Worm (Caenorhabditis elegans) whole organism, L1 larva: ENCODE data around the gene C07B5.8.

ENCODE experiments used
- C04F5.9 ChIP-seq: sonication (generic microtip); optimal IDR thresholded peaks from 2 replicates; lab custom pipeline; 2016; ENCODE audit warnings: missing genetic modification characterization, missing compliant biosample characterization
- C34B4.2 ChIP-seq: sonication (generic microtip); optimal IDR thresholded peaks from 2 replicates; lab custom pipeline; 2017; ENCODE audit warnings: mild to moderate bottlenecking, missing genetic modification characterization, missing compliant biosample characterization
- ama-1 ChIP-seq: fragments of 150-350 bp; optimal IDR thresholded peaks from 2 replicates; lab custom pipeline; 2014
- blmp-1 ChIP-seq: fragments of 150-350 bp; optimal IDR thresholded peaks from 2 replicates; lab custom pipeline; 2014; ENCODE audit warnings: missing biosample characterization, missing genetic modification characterization
- ceh-88 ChIP-seq: fragments of 200-800 bp; sonication (Bioruptor generic); IDR thresholded peaks from 2 replicates; pipeline ENCODE4 v1.3.6; 2022; ENCODE audit warnings: missing genetic modification characterization, missing compliant biosample characterization
- ceh-90 ChIP-seq: sonication (generic microtip); optimal IDR thresholded peaks from 2 replicates; lab custom pipeline; 2016; ENCODE audit warnings: missing genetic modification characterization, missing compliant biosample characterization
- ces-1 ChIP-seq: fragments of 150-350 bp; optimal IDR thresholded peaks from 2 replicates; lab custom pipeline; 2014; ENCODE audit warnings: missing biosample characterization, missing genetic modification reagents, missing genetic modification characterization
- dpl-1 ChIP-seq, 3 experiments: fragments of 150-350 bp in 2 of 3; sonication (generic microtip) in 1 of 3; optimal IDR thresholded peaks; 2 replicates each; lab custom pipeline; 2014 to 2017; ENCODE audit warnings: missing biosample characterization in 3 of 3, missing genetic modification characterization in 3 of 3, missing genetic modification reagents in 3 of 3
- dsc-1 ChIP-seq: sonication (generic microtip); optimal IDR thresholded peaks from 2 replicates; lab custom pipeline; 2016; ENCODE audit warnings: mild to moderate bottlenecking, missing genetic modification characterization, missing compliant biosample characterization
- efl-1 ChIP-seq, 4 experiments: fragments of 150-350 bp; optimal IDR thresholded peaks in 3 of 4; peaks in 1 of 4; 1 replicate in 1 of 4; 2 replicates in 3 of 4; lab custom pipeline; 2014; ENCODE audit warnings: missing biosample characterization in 2 of 4, missing genetic modification characterization in 2 of 4, missing genetic modification reagents in 2 of 4
- efl-3 ChIP-seq: fragments of 200-800 bp; sonication (Bioruptor generic); optimal IDR thresholded peaks from 2 replicates; lab custom pipeline; 2018; ENCODE audit warnings: mild to moderate bottlenecking, missing genetic modification characterization, missing compliant biosample characterization
- elt-2 ChIP-seq: sonication (generic microtip); optimal IDR thresholded peaks from 2 replicates; lab custom pipeline; 2016; ENCODE audit warnings: missing genetic modification characterization, mild to moderate bottlenecking, inconsistent platforms, missing compliant biosample characterization, missing genetic modification reagents
- elt-3 ChIP-seq, 6 experiments: fragments of 150-350 bp in 1 of 6; sonication (generic microtip); optimal IDR thresholded peaks; 2 replicates each; lab custom pipeline; 2017 to 2018; ENCODE audit warnings: missing biosample characterization in 6 of 6, missing genetic modification characterization in 6 of 6, inconsistent platforms in 1 of 6
- fkh-10 ChIP-seq: sonication (generic microtip); optimal IDR thresholded peaks from 2 replicates; lab custom pipeline; 2017; ENCODE audit warnings: missing biosample characterization, missing genetic modification reagents, missing genetic modification characterization
- fkh-4 ChIP-seq: sonication (generic microtip); optimal IDR thresholded peaks from 2 replicates; lab custom pipeline; 2016; ENCODE audit warnings: missing compliant biosample characterization, missing genetic modification characterization, borderline replicate concordance
- fkh-8 ChIP-seq: sonication (generic microtip); optimal IDR thresholded peaks from 2 replicates; lab custom pipeline; 2016; ENCODE audit warnings: mild to moderate bottlenecking, missing genetic modification characterization, missing compliant biosample characterization
- fos-1 ChIP-seq: fragments of 150-350 bp; optimal IDR thresholded peaks from 2 replicates; lab custom pipeline; 2014; ENCODE audit warnings: missing biosample characterization, missing genetic modification characterization
- hlh-17 ChIP-seq: fragments of 200-800 bp; sonication (Bioruptor generic); optimal IDR thresholded peaks from 2 replicates; lab custom pipeline; 2018; ENCODE audit warnings: missing genetic modification characterization, mild to moderate bottlenecking, missing compliant biosample characterization, moderate library complexity, borderline replicate concordance
- hlh-4 ChIP-seq: sonication (generic microtip); optimal IDR thresholded peaks from 2 replicates; lab custom pipeline; 2016; ENCODE audit warnings: mild to moderate bottlenecking, missing genetic modification characterization, missing compliant biosample characterization
- irx-1 ChIP-seq: sonication (generic microtip); optimal IDR thresholded peaks from 2 replicates; lab custom pipeline; 2016; ENCODE audit warnings: missing genetic modification characterization, missing compliant biosample characterization
- isw-1 ChIP-seq: fragments of 200-800 bp; sonication (Bioruptor generic); IDR thresholded peaks from 2 replicates; pipeline ENCODE4 v1.3.6; 2022; ENCODE audit warnings: missing genetic modification characterization, missing compliant biosample characterization
- jun-1 ChIP-seq: fragments of 150-350 bp; optimal IDR thresholded peaks from 2 replicates; lab custom pipeline; 2014; ENCODE audit warnings: missing biosample characterization, missing genetic modification reagents, missing genetic modification characterization
- lin-14 ChIP-seq: fragments of 200-800 bp; sonication (Bioruptor generic); optimal IDR thresholded peaks from 2 replicates; lab custom pipeline; 2018; ENCODE audit warnings: mild to moderate bottlenecking, missing genetic modification characterization, moderate library complexity, missing compliant biosample characterization
- lin-15B ChIP-seq: fragments of 150-350 bp; sonication (generic microtip); optimal IDR thresholded peaks from 3 replicates; lab custom pipeline; 2014; ENCODE audit warnings: missing biosample characterization, missing genetic modification characterization
- lin-35 ChIP-seq, 2 experiments: fragments of 150-350 bp; optimal IDR thresholded peaks; 2 replicates each; lab custom pipeline; 2014; ENCODE audit warnings: missing biosample characterization in 2 of 2, missing genetic modification characterization in 2 of 2, missing genetic modification reagents in 2 of 2
- lsy-2 ChIP-seq, 2 experiments: fragments of 150-350 bp; optimal IDR thresholded peaks; 2 replicates each; lab custom pipeline; 2014; ENCODE audit warnings: missing biosample characterization in 2 of 2, missing genetic modification characterization in 2 of 2
- mab-9 ChIP-seq: fragments of 200-800 bp; sonication (Bioruptor generic); IDR thresholded peaks from 2 replicates; pipeline ENCODE4 v1.3.6; 2022; ENCODE audit warnings: missing genetic modification reagents, missing genetic modification characterization, missing compliant biosample characterization
- mdl-1 ChIP-seq, 2 experiments: fragments of 150-350 bp; optimal IDR thresholded peaks; 2 replicates each; lab custom pipeline; 2014 to 2017; ENCODE audit warnings: missing biosample characterization in 2 of 2, missing genetic modification characterization in 2 of 2, inconsistent platforms in 1 of 2
- mef-2 ChIP-seq: fragments of 150-350 bp; optimal IDR thresholded peaks from 2 replicates; lab custom pipeline; 2014; ENCODE audit warnings: missing biosample characterization, missing genetic modification characterization
- mep-1 ChIP-seq: fragments of 150-350 bp; optimal IDR thresholded peaks from 2 replicates; lab custom pipeline; 2014; ENCODE audit warnings: missing biosample characterization, missing genetic modification characterization
- nhr-11 ChIP-seq: fragments of 150-350 bp; optimal IDR thresholded peaks from 2 replicates; lab custom pipeline; 2014; ENCODE audit warnings: missing biosample characterization, missing genetic modification characterization
- nhr-19 ChIP-seq: fragments of 200-800 bp; sonication (Bioruptor generic); conservative IDR thresholded peaks from 2 replicates; pipeline ENCODE4 v1.3.6; 2022; ENCODE audit warnings: missing genetic modification characterization, missing compliant biosample characterization
- nhr-20 ChIP-seq: sonication (generic microtip); optimal IDR thresholded peaks from 2 replicates; lab custom pipeline; 2016; ENCODE audit warnings: mild to moderate bottlenecking, missing genetic modification characterization, missing compliant biosample characterization
- nhr-71 ChIP-seq: sonication (generic microtip); optimal IDR thresholded peaks from 2 replicates; lab custom pipeline; 2016; ENCODE audit warnings: mild to moderate bottlenecking, missing genetic modification characterization, moderate library complexity, missing compliant biosample characterization
- nhr-76 ChIP-seq: sonication (generic microtip); optimal IDR thresholded peaks from 2 replicates; lab custom pipeline; 2017; ENCODE audit warnings: missing biosample characterization, missing genetic modification characterization
- nhr-77 ChIP-seq: fragments of 150-350 bp; optimal IDR thresholded peaks from 2 replicates; lab custom pipeline; 2014; ENCODE audit warnings: missing biosample characterization, missing genetic modification characterization
- nhr-84 ChIP-seq: sonication (generic microtip); optimal IDR thresholded peaks from 2 replicates; lab custom pipeline; 2017; ENCODE audit warnings: missing biosample characterization, missing genetic modification characterization
- nhr-85 ChIP-seq: sonication (generic microtip); peaks from one replicate; lab custom pipeline; 2016; ENCODE audit warnings: missing genetic modification characterization, inconsistent platforms, missing compliant biosample characterization
- nhr-90 ChIP-seq: sonication (generic microtip); optimal IDR thresholded peaks from 2 replicates; lab custom pipeline; 2016; ENCODE audit warnings: mild to moderate bottlenecking, missing genetic modification characterization, missing compliant biosample characterization; ENCODE audit not compliant: poor library complexity
- pqm-1 ChIP-seq: sonication (generic microtip); optimal IDR thresholded peaks from 3 replicates; lab custom pipeline; 2017; ENCODE audit warnings: missing biosample characterization, missing genetic modification characterization
- rnt-1 ChIP-seq: sonication (generic microtip); optimal IDR thresholded peaks from 2 replicates; lab custom pipeline; 2016; ENCODE audit warnings: mild to moderate bottlenecking, missing genetic modification characterization, moderate library complexity, missing compliant biosample characterization
- snpc-4 ChIP-seq: fragments of 150-350 bp; optimal IDR thresholded peaks from 2 replicates; lab custom pipeline; 2014; ENCODE audit warnings: missing biosample characterization, missing genetic modification characterization
- sup-37 ChIP-seq: fragments of 200-800 bp; sonication (Bioruptor generic); optimal IDR thresholded peaks from 2 replicates; lab custom pipeline; 2018; ENCODE audit warnings: mild to moderate bottlenecking, missing genetic modification characterization, missing compliant biosample characterization
- swsn-7 ChIP-seq: sonication (generic microtip); optimal IDR thresholded peaks from 2 replicates; lab custom pipeline; 2016; ENCODE audit warnings: missing genetic modification characterization, missing compliant biosample characterization
- tlp-1 ChIP-seq: fragments of 150-350 bp; optimal IDR thresholded peaks from 2 replicates; lab custom pipeline; 2014; ENCODE audit warnings: missing biosample characterization, missing genetic modification characterization
- unc-98 ChIP-seq: fragments of 200-800 bp; sonication (Bioruptor generic); IDR thresholded peaks from 2 replicates; pipeline ENCODE4 v1.3.6; 2022; ENCODE audit warnings: missing genetic modification characterization, missing compliant biosample characterization
- xbp-1 ChIP-seq: sonication (generic microtip); optimal IDR thresholded peaks from 2 replicates; lab custom pipeline; 2016; ENCODE audit warnings: missing genetic modification characterization, missing compliant biosample characterization

The C07B5.8 gene

DNA sequence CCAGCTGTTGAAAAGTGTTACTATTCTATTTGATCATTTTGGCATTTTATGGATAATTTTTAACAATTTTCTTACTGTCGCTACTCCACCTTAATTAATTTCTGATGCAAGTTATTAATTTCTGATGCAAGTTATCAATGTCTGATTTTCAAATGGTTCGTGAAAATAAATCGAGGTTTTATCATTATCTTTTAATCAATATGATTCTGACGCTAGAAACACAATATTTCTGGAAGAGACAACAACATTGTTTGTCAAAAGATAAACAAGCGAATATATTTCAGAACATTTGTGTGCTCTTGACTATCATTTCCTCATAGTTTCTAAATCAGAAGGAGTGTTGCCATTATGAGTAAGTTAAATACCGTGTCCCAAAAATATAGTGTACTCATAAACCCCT is 29.9 kb upstream of the C07B5.8 start, which contains the start of gene F49E2.2:
F49E2.2 (plus strand) TSS at position 301 of the 400 bp plus-strand sequence.
- TF ChIP-seq ama-1 (lab: Kevin White, UChicago) (no peak), nhr-84 (tag; lab: Kevin White, UChicago) (no peak), efl-3 (GFP tag; lab: Kevin White, UChicago) (no peak), pqm-1 (tag; lab: Kevin White, UChicago) (no peak), fkh-10 (GFP tag; lab: Kevin White, UChicago) (no peak), lin-15B (no peak), nhr-76 (tag; lab: Kevin White, UChicago) (no peak), nhr-20 (no peak), ceh-90 (tag; lab: Kevin White, UChicago) (no peak), nhr-85 (tag; lab: Kevin White, UChicago) (no peak), unc-98 (GFP tag; lab: Robert Waterston, UW) (no peak), irx-1 (tag; lab: Kevin White, UChicago) (no peak), fkh-8 (no peak)

DNA sequence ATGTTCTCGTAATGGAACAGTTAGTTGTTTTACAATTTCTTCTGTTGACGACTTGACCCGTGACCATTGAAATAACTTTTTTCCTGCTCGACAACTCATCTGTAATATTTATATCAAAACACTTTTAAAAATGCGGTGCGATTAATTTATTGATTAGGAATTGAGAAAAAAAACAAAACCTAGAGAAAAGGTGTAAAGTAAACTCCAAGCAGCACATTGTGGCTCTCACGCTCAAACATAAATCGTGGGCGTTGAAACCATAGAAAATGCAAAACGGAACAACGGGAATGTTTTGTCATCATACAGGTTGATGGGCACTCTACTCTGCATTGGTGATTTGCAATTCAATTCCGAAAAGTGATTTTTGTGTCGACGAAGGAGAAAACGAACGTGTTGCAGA is 29.3 kb upstream of the C07B5.8 start, which contains the start of gene moc-5:
moc-5 (minus strand) TSS at position 101 of the 400 bp plus-strand sequence.
- TF ChIP-seq mep-1 (tag; lab: Kevin White, UChicago) (no peak), ama-1 (lab: Kevin White, UChicago) (no peak), pqm-1 (tag; lab: Kevin White, UChicago) (no peak), fkh-4 (tag; lab: Kevin White, UChicago) (no peak), dpl-1 (GFP tag; optimal IDR thresholded peaks at IDR 0.05; lab: Kevin White, UChicago) (no peak), nhr-11 (no peak), swsn-7 (tag; lab: Kevin White, UChicago) (no peak), tlp-1 (no peak), ceh-90 (tag; lab: Kevin White, UChicago) (no peak), elt-2 (tag; lab: Kevin White, UChicago) (no peak)
- TF ChIP-seq, all 84 proteins: peak for 0

DNA sequence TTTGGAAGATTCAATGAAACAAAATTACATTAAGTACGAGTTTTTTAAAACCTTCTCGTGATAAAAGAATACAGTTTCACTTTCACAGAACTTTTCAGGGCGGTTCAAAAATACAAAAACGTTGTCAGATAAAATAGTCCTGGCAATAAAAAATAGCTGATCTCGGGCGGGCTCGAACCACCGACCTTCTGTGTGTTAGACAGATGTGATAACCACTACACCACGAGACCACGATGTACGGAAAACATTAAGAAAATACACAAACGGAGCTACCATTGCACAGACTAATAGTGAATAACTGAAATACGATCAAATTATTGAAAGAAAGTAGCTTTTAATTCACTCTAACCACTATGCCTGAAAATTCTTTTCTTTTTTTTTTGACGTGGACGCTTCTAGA is 24.4 kb upstream of the C07B5.8 start:
- TF ChIP-seq snpc-4 (no peak), lin-35 (GFP tag; optimal IDR thresholded peaks at IDR 0.05; lab: Kevin White, UChicago) (no peak), lsy-2 (tag; optimal IDR thresholded peaks at IDR 0.05; lab: Kevin White, UChicago) (no peak), dsc-1 (peak; percentile 7), elt-3 (tag; optimal IDR thresholded peaks at IDR 0.05; lab: Kevin White, UChicago) (no peak), mep-1 (tag; lab: Kevin White, UChicago) (peak; percentile 22), fkh-4 (tag; lab: Kevin White, UChicago) (no peak), ces-1 (GFP tag; lab: Kevin White, UChicago) (no peak), nhr-85 (tag; lab: Kevin White, UChicago) (no peak), blmp-1 (no peak), nhr-71 (peak; percentile 62), mef-2 (tag; lab: Kevin White, UChicago) (no peak), C34B4.2 (tag; lab: Kevin White, UChicago) (no peak), swsn-7 (tag; lab: Kevin White, UChicago) (peak; percentile 26), isw-1 (GFP tag; lab: Robert Waterston, UW) (no peak), fos-1 (tag; lab: Kevin White, UChicago) (no peak), hlh-17 (GFP tag; lab: Kevin White, UChicago) (no peak), nhr-19 (GFP tag; lab: Robert Waterston, UW) (peak; percentile 54), nhr-90 (tag; lab: Kevin White, UChicago) (peak; percentile 52), hlh-4 (no peak), ceh-88 (GFP tag; lab: Robert Waterston, UW) (no peak), nhr-76 (tag; lab: Kevin White, UChicago) (no peak), pqm-1 (tag; lab: Kevin White, UChicago) (no peak), jun-1 (no peak), nhr-77 (no peak), efl-1 (optimal IDR thresholded peaks at IDR 0.05; lab: Kevin White, UChicago) (no peak), efl-1 (GFP tag; optimal IDR thresholded peaks at IDR 0.05 in 1 of 2; lab: Kevin White, UChicago) (peak in 1 of 2 experiments; percentile 12), lin-14 (GFP tag; lab: Kevin White, UChicago) (peak; percentile 7), nhr-84 (tag; lab: Kevin White, UChicago) (no peak), mdl-1 (tag; optimal IDR thresholded peaks at IDR 0.05; lab: Kevin White, UChicago) (no peak), rnt-1 (peak; percentile 56), mab-9 (GFP tag; lab: Robert Waterston, UW) (no peak), C04F5.9 (no peak), xbp-1 (tag; lab: Kevin White, UChicago) (no peak), sup-37 (no peak), efl-3 (GFP tag; lab: Kevin White, UChicago) (no peak), lin-15B (no peak), ceh-90 (tag; lab: Kevin White, UChicago) (no peak)
